Worm (Caenorhabditis elegans) whole organism, L2 larva: ENCODE measurements around the gene fbxc-31.

Experiments
- C34F6.9 ChIP-seq: fragments of 150-350 bp; optimal IDR thresholded peaks from 2 replicates; lab custom pipeline; 2014; ENCODE audit warnings: missing biosample characterization, missing genetic modification characterization
- F13H6.1 ChIP-seq: sonication (generic microtip); optimal IDR thresholded peaks from 2 replicates; lab custom pipeline; 2016; ENCODE audit warnings: missing genetic modification characterization, missing compliant biosample characterization
- ZK546.5 ChIP-seq: sonication (generic microtip); optimal IDR thresholded peaks from 2 replicates; lab custom pipeline; 2017; ENCODE audit warnings: missing biosample characterization, missing genetic modification characterization
- alr-1 ChIP-seq: fragments of 150-350 bp; optimal IDR thresholded peaks from 2 replicates; lab custom pipeline; 2014; ENCODE audit warnings: missing biosample characterization, missing genetic modification characterization
- aly-2 ChIP-seq: fragments of 150-350 bp; optimal IDR thresholded peaks from 2 replicates; lab custom pipeline; 2014; ENCODE audit warnings: missing biosample characterization, missing genetic modification characterization
- blmp-1 ChIP-seq: sonication (generic microtip); optimal IDR thresholded peaks from 2 replicates; lab custom pipeline; 2017; ENCODE audit warnings: missing genetic modification characterization, mild to moderate bottlenecking, missing compliant biosample characterization, antibody characterized with exemption, moderate library complexity; ENCODE audit not compliant: insufficient read depth
- ceh-16 ChIP-seq: fragments of 150-350 bp; optimal IDR thresholded peaks from 2 replicates; lab custom pipeline; 2014; ENCODE audit warnings: missing biosample characterization, missing genetic modification characterization
- ceh-82 ChIP-seq: fragments of 150-350 bp; optimal IDR thresholded peaks from 2 replicates; lab custom pipeline; 2014; ENCODE audit warnings: missing biosample characterization, missing genetic modification characterization
- crh-2 ChIP-seq: sonication (generic microtip); optimal IDR thresholded peaks from 2 replicates; lab custom pipeline; 2017; ENCODE audit warnings: missing biosample characterization, missing genetic modification characterization
- dmd-4 ChIP-seq: sonication (generic microtip); optimal IDR thresholded peaks from 2 replicates; lab custom pipeline; 2017; ENCODE audit warnings: missing biosample characterization, missing genetic modification characterization
- elt-1 ChIP-seq: fragments of 150-350 bp; optimal IDR thresholded peaks from 2 replicates; lab custom pipeline; 2014; ENCODE audit warnings: missing biosample characterization, missing genetic modification characterization
- elt-3 ChIP-seq: sonication (generic microtip); optimal IDR thresholded peaks from 2 replicates; lab custom pipeline; 2017; ENCODE audit warnings: missing biosample characterization, missing genetic modification characterization
- fos-1 ChIP-seq: fragments of 150-350 bp; optimal IDR thresholded peaks from 2 replicates; lab custom pipeline; 2014; ENCODE audit warnings: missing biosample characterization, missing genetic modification characterization
- gmeb-1 ChIP-seq: fragments of 150-350 bp; optimal IDR thresholded peaks from 2 replicates; lab custom pipeline; 2014; ENCODE audit warnings: missing biosample characterization, missing genetic modification characterization
- lin-11 ChIP-seq: fragments of 150-350 bp; sonication (generic microtip); optimal IDR thresholded peaks from 2 replicates; lab custom pipeline; 2014; ENCODE audit warnings: missing biosample characterization, missing genetic modification characterization, inconsistent platforms, mixed read lengths
- lin-39 ChIP-seq: fragments of 150-350 bp; optimal IDR thresholded peaks from 2 replicates; lab custom pipeline; 2014; ENCODE audit warnings: missing biosample characterization, missing genetic modification reagents, missing genetic modification characterization
- mab-5 ChIP-seq: fragments of 150-350 bp; optimal IDR thresholded peaks from 2 replicates; lab custom pipeline; 2014; ENCODE audit warnings: missing biosample characterization, missing genetic modification characterization
- mdl-1 ChIP-seq, 2 experiments: fragments of 150-350 bp in 1 of 2; sonication (generic microtip) in 1 of 2; optimal IDR thresholded peaks; 2 replicates each; lab custom pipeline; 2017; ENCODE audit warnings: missing biosample characterization in 2 of 2, missing genetic modification characterization in 2 of 2
- nhr-10 ChIP-seq: sonication (generic microtip); optimal IDR thresholded peaks from 2 replicates; lab custom pipeline; 2017; ENCODE audit warnings: missing biosample characterization, missing genetic modification characterization
- nhr-21 ChIP-seq: fragments of 150-350 bp; optimal IDR thresholded peaks from 2 replicates; lab custom pipeline; 2014; ENCODE audit warnings: missing biosample characterization, missing genetic modification characterization
- nhr-23 ChIP-seq: fragments of 150-350 bp; optimal IDR thresholded peaks from 2 replicates; lab custom pipeline; 2014; ENCODE audit warnings: missing biosample characterization, missing genetic modification reagents, missing genetic modification characterization
- nhr-237 ChIP-seq: fragments of 150-350 bp; optimal IDR thresholded peaks from 2 replicates; lab custom pipeline; 2014; ENCODE audit warnings: missing biosample characterization, missing genetic modification characterization
- nhr-6 ChIP-seq: fragments of 150-350 bp; optimal IDR thresholded peaks from 2 replicates; lab custom pipeline; 2014; ENCODE audit warnings: missing biosample characterization, missing genetic modification characterization
- nhr-77 ChIP-seq: fragments of 150-350 bp; optimal IDR thresholded peaks from 2 replicates; lab custom pipeline; 2014; ENCODE audit warnings: missing biosample characterization, missing genetic modification characterization
- sem-4 ChIP-seq: fragments of 150-350 bp; optimal IDR thresholded peaks from 2 replicates; lab custom pipeline; 2014; ENCODE audit warnings: missing biosample characterization, missing genetic modification reagents, missing genetic modification characterization
- skn-1 ChIP-seq: sonication (generic microtip); optimal IDR thresholded peaks from 2 replicates; lab custom pipeline; 2017; ENCODE audit warnings: missing biosample characterization, missing genetic modification characterization
- sma-3 ChIP-seq: sonication (generic microtip); optimal IDR thresholded peaks from 2 replicates; lab custom pipeline; 2016; ENCODE audit warnings: missing genetic modification reagents, missing genetic modification characterization, missing compliant biosample characterization
- sma-9 ChIP-seq, 2 experiments: fragments of 150-350 bp in 1 of 2; sonication (generic microtip) in 1 of 2; optimal IDR thresholded peaks; 2 replicates each; lab custom pipeline; 2014 to 2016; ENCODE audit warnings: missing genetic modification characterization in 2 of 2, mild to moderate bottlenecking in 1 of 2, missing biosample characterization in 1 of 2, missing compliant biosample characterization in 1 of 2, missing genetic modification reagents in 1 of 2, moderate library complexity in 1 of 2
- unc-39 ChIP-seq: fragments of 150-350 bp; optimal IDR thresholded peaks from 2 replicates; lab custom pipeline; 2014; ENCODE audit warnings: missing biosample characterization, missing genetic modification characterization
- unc-55 ChIP-seq: fragments of 150-350 bp; sonication (generic microtip); optimal IDR thresholded peaks from 3 replicates; lab custom pipeline; 2014; ENCODE audit warnings: missing biosample characterization, missing genetic modification reagents, missing genetic modification characterization
- unc-62 ChIP-seq: fragments of 150-350 bp; optimal IDR thresholded peaks from 2 replicates; lab custom pipeline; 2014; ENCODE audit warnings: missing biosample characterization, missing genetic modification reagents, missing genetic modification characterization
- zag-1 ChIP-seq: fragments of 150-350 bp; optimal IDR thresholded peaks from 2 replicates; lab custom pipeline; 2014; ENCODE audit warnings: missing biosample characterization, missing genetic modification characterization
- ztf-1 ChIP-seq: fragments of 200-800 bp; sonication (Bioruptor generic); conservative IDR thresholded peaks from 2 replicates; pipeline ENCODE4 v1.3.6; 2022; ENCODE audit warnings: missing genetic modification characterization, missing compliant biosample characterization
- ztf-4 ChIP-seq: fragments of 150-350 bp; optimal IDR thresholded peaks from 2 replicates; lab custom pipeline; 2014; ENCODE audit warnings: missing biosample characterization, missing genetic modification characterization

Gene fbxc-31

DNA sequence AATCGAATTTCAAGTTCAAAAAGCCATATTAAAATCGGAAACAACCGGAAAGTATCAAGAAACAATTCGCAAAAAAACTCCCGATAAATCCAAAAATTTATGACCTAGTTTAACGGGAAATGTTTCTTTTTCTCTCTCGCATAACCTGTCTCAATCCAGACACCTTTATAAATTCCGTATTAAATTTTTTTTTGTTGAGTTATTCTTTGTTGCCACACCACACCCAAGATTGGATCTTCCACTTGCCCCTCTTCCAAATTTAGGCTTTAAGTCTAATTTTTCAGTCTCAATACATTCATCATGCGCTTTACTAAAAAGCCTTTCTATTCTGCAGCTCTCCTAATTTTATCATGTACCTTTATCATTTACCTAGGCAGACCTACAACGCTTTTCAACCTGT is 26.8 kb downstream of the fbxc-31 start, which contains the start of gene R07C3.3:
R07C3.3 (plus strand) TSS at position 301 of the 400 bp plus-strand sequence.
- TF ChIP-seq nhr-10 (no peak), nhr-237 (tag; lab: Kevin White, UChicago) (no peak), nhr-21 (tag; lab: Kevin White, UChicago) (no peak), unc-55 (GFP tag; lab: Kevin White, UChicago) (no peak), ztf-1 (GFP tag; lab: Robert Waterston, UW) (no peak), mab-5 (no peak), F13H6.1 (tag; lab: Kevin White, UChicago) (no peak), fos-1 (tag; lab: Kevin White, UChicago) (no peak), unc-39 (tag; lab: Kevin White, UChicago) (no peak), crh-2 (no peak), unc-62 (GFP tag; lab: Kevin White, UChicago) (no peak), elt-3 (tag; lab: Kevin White, UChicago) (no peak), mdl-1 (tag; optimal IDR thresholded peaks at IDR 0.05; lab: Kevin White, UChicago) (no peak), zag-1 (tag; lab: Kevin White, UChicago) (no peak), ceh-82 (tag; lab: Kevin White, UChicago) (no peak), nhr-6 (no peak), ztf-4 (no peak), sma-9 (GFP tag; optimal IDR thresholded peaks at IDR 0.05; lab: Kevin White, UChicago) (no peak), sma-9 (tag; optimal IDR thresholded peaks at IDR 0.05; lab: Kevin White, UChicago) (no peak), skn-1 (tag; lab: Kevin White, UChicago) (no peak), lin-11 (no peak)

DNA sequence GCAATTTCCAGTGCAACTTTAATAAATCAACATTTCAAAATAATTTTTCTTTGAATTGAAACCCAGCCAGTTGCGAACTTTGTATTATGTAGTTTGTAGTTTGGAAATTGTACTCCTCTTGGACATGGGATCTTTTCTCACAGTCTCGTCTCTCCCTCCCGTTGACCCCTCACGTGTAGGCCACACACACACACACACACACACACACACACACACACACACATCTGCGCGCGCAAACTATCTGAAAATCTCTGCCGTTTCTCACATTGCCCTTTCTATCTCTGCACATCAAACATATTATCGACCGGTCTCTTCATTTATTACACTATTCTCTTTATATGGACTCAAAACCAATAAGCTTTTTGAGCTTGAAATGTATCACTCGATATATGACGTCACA is 29.0 kb downstream of the fbxc-31 start, which contains the start of gene fbxc-36:
fbxc-36 (plus strand) TSS at position 205 of the 400 bp plus-strand sequence.
- TF ChIP-seq skn-1 (tag; lab: Kevin White, UChicago) (no peak), sem-4 (tag; lab: Kevin White, UChicago) (no peak), ZK546.5 (tag; lab: Kevin White, UChicago) (no peak), nhr-21 (tag; lab: Kevin White, UChicago) (no peak), nhr-237 (tag; lab: Kevin White, UChicago) (no peak), elt-1 (tag; lab: Kevin White, UChicago) (no peak), blmp-1 (tag; lab: Kevin White, UChicago) (no peak), ceh-16 (tag; lab: Kevin White, UChicago) (no peak)

DNA sequence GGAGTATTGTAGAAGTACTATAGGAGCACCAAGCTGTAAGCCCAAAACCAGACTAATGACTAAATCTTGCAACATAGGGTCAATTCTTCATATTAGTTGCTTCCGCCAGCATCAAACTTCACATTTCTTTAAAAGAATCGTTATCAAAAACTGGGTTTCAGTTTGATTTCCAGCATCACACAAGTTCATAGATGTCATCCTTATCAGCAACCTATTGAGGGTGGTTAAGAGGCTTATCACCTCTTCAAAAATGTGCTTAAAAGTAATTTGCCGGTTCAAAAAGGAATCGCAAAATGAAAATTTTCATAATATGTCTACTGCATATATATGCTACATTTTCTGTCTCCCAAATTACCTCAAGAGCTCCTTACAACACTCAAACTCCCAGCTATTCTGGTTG is 32.0 kb downstream of the fbxc-31 start, which contains the start of gene clec-43:
clec-43 (plus strand) TSS at position 294 of the 400 bp plus-strand sequence.
- TF ChIP-seq alr-1 (no peak), nhr-77 (tag; lab: Kevin White, UChicago) (no peak), sma-9 (GFP tag; optimal IDR thresholded peaks at IDR 0.05; lab: Kevin White, UChicago) (no peak), sma-9 (tag; optimal IDR thresholded peaks at IDR 0.05; lab: Kevin White, UChicago) (no peak), fos-1 (tag; lab: Kevin White, UChicago) (peak; percentile 71), mdl-1 (tag; optimal IDR thresholded peaks at IDR 0.05; lab: Kevin White, UChicago) (no peak), sma-3 (GFP tag; lab: Kevin White, UChicago) (no peak)
- TF ChIP-seq, all 48 proteins: peak for 1

ce11 chrII:948091-948490 is 36.3 kb downstream of the fbxc-31 start, which contains the start of gene fbxc-32:
fbxc-32 (minus strand) TSS chrII:948191.
- TF ChIP-seq sma-3 (GFP tag; lab: Kevin White, UChicago), result no peak
- no peak for TF ChIP-seq ceh-16 (tag; lab: Kevin White, UChicago)
- no peak for TF ChIP-seq nhr-10
- TF ChIP-seq ztf-4, result no peak
- TF ChIP-seq lin-39 (tag; lab: Kevin White, UChicago), result no peak
- TF ChIP-seq nhr-23 (tag; lab: Kevin White, UChicago), result no peak
- no peak for TF ChIP-seq nhr-77 (tag; lab: Kevin White, UChicago)
- no peak for TF ChIP-seq gmeb-1 (tag; lab: Kevin White, UChicago)
- TF ChIP-seq zag-1 (tag; lab: Kevin White, UChicago), result no peak
- no peak for TF ChIP-seq F13H6.1 (tag; lab: Kevin White, UChicago)
- no peak for TF ChIP-seq dmd-4 (tag; lab: Kevin White, UChicago)
- no peak for TF ChIP-seq blmp-1 (tag; lab: Kevin White, UChicago)
- no peak for TF ChIP-seq lin-11
- no peak for TF ChIP-seq alr-1

ce11 chrII:950374-950773 is 38.6 kb downstream of the fbxc-31 start:
- TF ChIP-seq sma-9 (GFP tag; optimal IDR thresholded peaks at IDR 0.05; lab: Kevin White, UChicago) (peak; percentile 54), sma-9 (tag; optimal IDR thresholded peaks at IDR 0.05; lab: Kevin White, UChicago) (no peak), ZK546.5 (tag; lab: Kevin White, UChicago) (no peak), aly-2 (tag; lab: Kevin White, UChicago) (no peak), nhr-6 (no peak), C34F6.9 (peak; percentile 34), unc-55 (GFP tag; lab: Kevin White, UChicago) (peak; percentile 33), sem-4 (tag; lab: Kevin White, UChicago) (no peak), alr-1 (no peak)
